Fruit fly (Drosophila melanogaster) whole organism, wandering third instar larva: ENCODE data around the gene Mul1.

ENCODE experiments used
- Dif ChIP-seq: fragments of 200-275, 200-300 bp; sonication (Bioruptor generic); optimal IDR thresholded peaks from 2 replicates; lab custom pipeline; 2018; ENCODE audit warnings: missing biosample characterization, missing genetic modification characterization; ENCODE audit not compliant: partially characterized antibody
- Hr78 ChIP-seq: fragments of >200 bp; optimal IDR thresholded peaks from 2 replicates; lab custom pipeline; 2017; ENCODE audit warnings: missing biosample characterization, missing genetic modification characterization

DNA sequence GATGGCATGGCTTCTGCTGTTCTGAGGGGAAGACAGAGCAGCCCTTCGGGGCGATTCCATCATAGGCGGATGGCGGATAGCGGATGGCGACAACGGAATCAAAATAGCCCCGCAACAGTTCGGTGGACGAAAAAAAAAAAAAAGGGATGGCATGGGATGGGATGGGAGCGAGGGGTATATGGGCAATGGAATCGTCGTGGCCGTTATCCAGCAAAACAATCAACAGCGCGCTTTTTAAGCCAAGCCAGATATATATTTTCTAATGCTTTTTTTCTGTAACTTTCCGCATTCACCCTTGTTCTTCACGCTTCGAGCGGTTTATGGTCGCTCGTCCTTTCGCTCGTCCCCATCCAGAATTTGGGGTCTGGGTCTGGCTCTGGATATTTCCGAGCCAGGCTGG lies 25.7 kb upstream of the Mul1 start:
- TF ChIP-seq Hr78 (GFP tag; lab: Kevin White, UChicago) = no peak
- no peak for TF ChIP-seq Dif (GFP tag; lab: Kevin White, UChicago)
